Fruit fly (Drosophila melanogaster): ENCODE results near the gene Wnt5.
A peak's percentile ranks its signal among the peaks of the same experiment; 100 is the strongest.

Gene Wnt5

dm6 chrX:18512271-18512679 is 7.1 kb upstream of the Wnt5 start, which contains the start of gene Ggt-1 (continued):
- TF ChIP-seq CG7928 (GFP tag; optimal IDR thresholded peaks at IDR 0.05) (no peak), pb (GFP tag; optimal IDR thresholded peaks at IDR 0.05) (peak; percentile 30), sna (GFP tag; IDR thresholded peaks at IDR 0.05; ENCODE audit: partially characterized antibody) (peak; percentile 92), CG42726 (GFP tag; IDR thresholded peaks at IDR 0.05; ENCODE audit: partially characterized antibody) (peak; percentile 84), mirr (GFP tag; optimal IDR thresholded peaks at IDR 0.05) (peak; percentile 7), Ptx1 (GFP tag; IDR thresholded peaks at IDR 0.05) (no peak), knrl (GFP tag; IDR thresholded peaks at IDR 0.05; ENCODE audit: partially characterized antibody) (peak; percentile 91), CG4282 (GFP tag; optimal IDR thresholded peaks at IDR 0.05) (no peak), CG1792 (GFP tag; optimal IDR thresholded peaks at IDR 0.05) (no peak), CG10654 (GFP tag; optimal IDR thresholded peaks at IDR 0.05) (no peak), CG10431 (GFP tag; optimal IDR thresholded peaks at IDR 0.05) (no peak), CG10267 (tag; optimal IDR thresholded peaks at IDR 0.05) (no peak), CG34224 (GFP tag; IDR thresholded peaks at IDR 0.05; ENCODE audit: partially characterized antibody) (peak; percentile 96), CG2202 (tag; optimal IDR thresholded peaks at IDR 0.05) (no peak), da (GFP tag; optimal IDR thresholded peaks at IDR 0.05) (no peak), Dfd (GFP tag; optimal IDR thresholded peaks at IDR 0.05) (no peak), BEAF-32 (GFP tag; optimal IDR thresholded peaks at IDR 0.05) (peak; percentile 83), nmo (GFP tag; optimal IDR thresholded peaks at IDR 0.05) (no peak), CG4424 (GFP tag; optimal IDR thresholded peaks at IDR 0.05) (no peak), esg (GFP tag; conservative IDR thresholded peaks at IDR 0.05) (no peak), insv (GFP tag; optimal IDR thresholded peaks at IDR 0.05) (no peak), sd (tag; optimal IDR thresholded peaks at IDR 0.05) (no peak), CG11085 (GFP tag; IDR thresholded peaks at IDR 0.05) (no peak), chn (GFP tag; optimal IDR thresholded peaks at IDR 0.05) (peak; percentile 1), CG10979 (tag; optimal IDR thresholded peaks at IDR 0.05) (no peak), sr (GFP tag; IDR thresholded peaks at IDR 0.05) (peak; percentile 79), Antp (GFP tag; optimal IDR thresholded peaks at IDR 0.05) (no peak), fd96Cb (tag; optimal IDR thresholded peaks at IDR 0.05) (no peak), ftz-f1 (GFP tag; optimal IDR thresholded peaks at IDR 0.05) (peak; percentile 72), CG4360 (GFP tag; IDR thresholded peaks at IDR 0.05) (no peak), CG8478 (optimal IDR thresholded peaks at IDR 0.05) (peak; percentile 43), dati (GFP tag; IDR thresholded peaks at IDR 0.05) (no peak), CG16863 (GFP tag; optimal IDR thresholded peaks at IDR 0.05) (no peak), CG30403 (GFP tag; optimal IDR thresholded peaks at IDR 0.05) (no peak), ham (GFP tag; IDR thresholded peaks at IDR 0.05) (no peak), gsb-n (tag; optimal IDR thresholded peaks at IDR 0.05) (no peak), CG9932 (GFP tag; IDR thresholded peaks at IDR 0.05) (peak; percentile 14; the same call in 1 of the 2 replicates), CG13287 (GFP tag; IDR thresholded peaks at IDR 0.05; ENCODE audit: partially characterized antibody) (peak; percentile 97), disco-r (GFP tag; optimal IDR thresholded peaks at IDR 0.05) (no peak), Fer1 (GFP tag; optimal IDR thresholded peaks at IDR 0.05) (peak; percentile 6), bigmax (GFP tag; optimal IDR thresholded peaks at IDR 0.05) (no peak), Med (GFP tag) (peak; percentile 75), CG8290 (GFP tag; optimal IDR thresholded peaks at IDR 0.05) (peak; percentile 79), CG8290 (tag; optimal IDR thresholded peaks at IDR 0.05) (peak; percentile 67 to 83), MBD-R2 (GFP tag; IDR thresholded peaks at IDR 0.05) (peak; percentile 23; the same call in 1 of the 2 replicates), zf30C (GFP tag; optimal IDR thresholded peaks at IDR 0.05) (no peak), grau (tag; optimal IDR thresholded peaks at IDR 0.05) (no peak), wek (GFP tag; optimal IDR thresholded peaks at IDR 0.05) (peak; percentile 3), CG11504 (tag; optimal IDR thresholded peaks at IDR 0.05) (peak; percentile 31), Myb (GFP tag; optimal IDR thresholded peaks at IDR 0.05) (peak; percentile 12), ems (GFP tag; optimal IDR thresholded peaks at IDR 0.05) (no peak), E2f2 (GFP tag; IDR thresholded peaks at IDR 0.05) (peak; percentile 46; the same call in 1 of the 2 replicates)

Data from whole organism, embryonic.